Fruit fly (Drosophila melanogaster) ovary, adult (tissue): Measurements from ENCODE around the gene CG13064.

Experiments used
- CG17801 ChIP-seq: fragments of 200-800 bp; optimal IDR thresholded peaks from 2 replicates; lab custom pipeline; 2019; ENCODE audit warnings: missing biosample characterization, mild to moderate bottlenecking, missing genetic modification characterization, moderate library complexity; ENCODE audit not compliant: partially characterized antibody

CG13064 gene

DNA sequence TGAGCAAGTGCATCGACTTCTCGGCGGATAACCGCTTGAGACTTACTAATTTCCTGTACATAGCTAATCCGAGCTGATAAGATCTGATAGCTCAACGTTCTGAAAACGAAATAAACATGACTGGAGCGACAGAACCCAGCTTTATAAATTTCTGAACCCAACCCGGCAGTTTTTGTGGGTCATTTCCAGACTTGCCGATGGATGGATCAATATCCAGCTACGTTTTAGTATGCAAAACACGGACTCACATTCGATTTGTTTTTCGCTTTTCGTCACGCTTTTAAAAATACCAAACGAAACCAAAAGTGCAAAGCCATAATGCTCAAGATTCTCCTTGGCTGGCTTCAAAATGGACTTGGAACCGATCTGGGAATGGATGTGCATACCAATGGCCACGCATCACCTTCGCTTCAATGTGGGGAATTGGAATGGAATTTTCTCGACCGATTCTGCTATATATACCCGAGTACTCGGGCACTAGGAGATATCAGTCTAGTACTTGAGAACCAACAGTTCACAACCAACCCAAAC lies 9.3 kb upstream of the CG13064 start, which contains the start of the genes CG34248 and CG13067:
CG34248 (minus strand) TSS at position 101 of the 531 bp plus-strand sequence.
CG13067 (plus strand) TSS at position 481 of the 531 bp plus-strand sequence.
- TF ChIP-seq CG17801 (GFP tag; lab: Kevin White, UChicago), result no peak

DNA sequence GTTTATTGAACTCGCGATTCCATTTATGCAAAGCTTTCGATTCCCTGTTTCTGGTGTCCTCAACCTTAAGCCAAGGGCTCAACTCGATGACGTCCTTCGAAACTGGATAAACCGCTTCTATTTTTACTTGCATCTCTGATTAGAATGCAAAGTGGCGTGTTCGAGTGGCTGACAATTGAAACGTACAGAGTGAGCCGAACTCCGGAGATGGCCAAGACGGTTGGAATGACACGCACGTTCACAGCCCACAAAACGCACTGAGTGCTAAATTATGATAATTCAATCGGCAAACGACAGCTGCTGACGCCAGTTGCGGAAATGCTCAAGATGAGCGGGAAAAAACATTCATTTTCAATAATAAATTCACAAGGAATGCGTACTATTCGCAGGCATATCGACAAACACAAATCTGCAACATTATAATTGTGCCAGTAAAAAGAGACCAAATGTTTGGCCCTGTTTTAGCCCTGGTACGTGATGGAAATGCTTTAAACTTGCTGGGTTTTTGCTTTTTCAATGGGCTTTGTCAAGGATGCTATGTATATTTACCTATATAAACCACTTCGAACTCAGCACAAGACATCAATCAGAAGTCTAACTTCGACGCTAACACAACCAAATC lies 7.8 kb upstream of the CG13064 start, which contains the start of gene CG13066:
CG13066 (plus strand) TSS at position 572 of the 622 bp plus-strand sequence.
- no peak for TF ChIP-seq CG17801 (GFP tag; lab: Kevin White, UChicago)

DNA sequence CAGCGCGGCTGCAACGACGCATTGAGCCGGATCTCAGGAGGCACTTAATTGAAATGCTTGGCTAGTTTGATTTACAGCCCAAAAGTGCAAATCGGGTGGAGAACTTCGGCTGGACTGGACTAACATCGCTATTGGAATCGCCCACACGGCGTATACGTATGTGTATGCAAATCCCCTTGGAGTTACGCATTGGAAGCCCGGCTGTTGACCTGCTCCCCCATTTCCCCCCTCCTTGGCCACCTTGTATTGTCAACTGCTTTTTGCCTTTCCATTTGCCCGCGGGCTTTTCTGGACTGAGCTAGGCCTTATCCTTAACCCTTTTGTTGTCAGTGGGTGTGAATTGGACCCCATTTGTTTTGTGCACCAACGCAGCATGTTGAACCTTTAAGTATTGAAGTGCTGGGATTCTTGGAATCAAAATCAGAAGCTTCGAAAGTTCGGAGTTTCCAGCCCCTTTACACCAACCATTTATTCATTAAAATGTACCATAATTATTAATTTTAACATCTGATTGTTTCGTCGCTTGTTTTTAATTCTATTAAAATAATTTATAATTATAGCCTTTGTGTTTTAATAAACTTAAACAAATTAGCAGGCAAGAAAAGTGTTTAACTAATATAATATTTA lies 4.7 kb upstream of the CG13064 start:
- TF ChIP-seq CG17801 (GFP tag; lab: Kevin White, UChicago), result no peak

DNA sequence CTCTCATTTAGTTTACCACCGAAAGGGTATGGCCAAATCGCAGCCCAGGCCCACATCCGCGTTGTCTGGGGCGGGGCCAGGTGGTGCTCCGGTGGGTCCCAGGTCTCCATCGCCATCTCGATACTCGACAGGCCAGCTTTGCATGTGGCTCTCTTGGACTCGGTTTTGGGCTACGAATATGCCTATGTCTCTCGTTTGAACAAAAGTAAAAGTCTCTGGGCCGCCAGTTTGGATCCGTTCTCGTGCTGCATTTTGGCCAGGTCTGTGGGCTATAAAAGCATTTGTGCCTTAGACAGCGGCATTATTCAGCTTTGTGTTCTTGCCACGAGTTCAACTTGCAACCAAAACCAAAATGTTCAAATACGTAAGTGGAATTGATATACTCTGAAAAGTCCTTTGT lies 3.1 kb upstream of the CG13064 start, which contains the start of gene CG13065:
CG13065 (plus strand) TSS at position 301 of the 400 bp plus-strand sequence.
- TF ChIP-seq CG17801 (GFP tag; lab: Kevin White, UChicago), result no peak

DNA sequence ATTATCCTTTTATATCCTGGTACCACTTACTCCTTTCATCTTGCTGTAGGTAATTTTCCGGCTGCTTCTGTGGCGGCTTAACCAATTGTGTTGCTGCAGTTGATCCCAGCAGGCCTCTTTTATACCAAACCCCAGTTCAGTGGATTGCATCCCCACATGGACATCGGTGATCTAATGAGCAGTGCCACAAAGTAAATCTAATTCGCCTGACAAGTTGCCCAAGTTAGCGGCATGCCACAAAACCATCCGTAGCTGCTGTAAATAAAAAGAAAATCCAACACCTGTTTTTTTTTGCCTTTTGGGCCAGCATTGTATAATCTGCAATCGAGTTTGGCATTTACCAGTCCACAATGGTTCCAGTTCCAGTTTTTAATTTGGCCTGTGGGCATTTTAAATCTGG lies 1.0 kb upstream of the CG13064 start, which contains the start of gene CG13050:
CG13050 (minus strand) TSS at position 101 of the 400 bp plus-strand sequence.
- no peak for TF ChIP-seq CG17801 (GFP tag; lab: Kevin White, UChicago)

DNA sequence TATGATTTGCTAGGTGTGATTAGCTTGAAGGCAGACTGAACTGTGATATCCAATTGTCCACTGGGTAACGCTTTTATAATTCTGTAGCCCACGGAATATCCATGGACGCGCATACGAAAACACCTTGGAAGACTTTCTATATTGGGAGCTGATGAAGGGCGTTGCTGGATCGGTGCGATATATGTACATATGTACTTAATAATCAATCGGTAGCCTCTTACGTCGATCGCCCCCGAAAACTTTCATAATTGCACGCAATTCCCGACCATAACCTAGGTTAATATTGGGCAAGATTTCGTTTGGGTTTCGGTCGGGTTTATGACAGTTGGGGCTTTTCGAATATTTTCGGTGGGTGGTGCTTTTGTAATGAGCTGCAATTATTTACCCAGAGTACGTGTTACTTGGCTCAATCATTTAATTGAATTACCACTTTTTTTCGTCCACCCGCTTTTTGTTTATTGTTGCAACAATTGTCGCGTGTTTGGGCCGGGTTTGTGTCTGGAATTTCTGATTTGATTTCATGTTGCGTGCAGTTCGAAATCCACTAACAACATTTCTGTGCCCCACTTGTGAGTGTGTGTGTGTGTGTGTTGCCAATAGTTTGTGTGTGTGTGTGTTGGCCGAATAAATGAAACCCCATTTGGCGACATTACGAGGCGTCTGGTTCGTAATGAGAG lies 1.8 kb downstream of the CG13064 start, which contains the start of gene CG13049:
CG13049 (minus strand) TSS at position 51 of the 677 bp plus-strand sequence.
- no peak for TF ChIP-seq CG17801 (GFP tag; lab: Kevin White, UChicago)

DNA sequence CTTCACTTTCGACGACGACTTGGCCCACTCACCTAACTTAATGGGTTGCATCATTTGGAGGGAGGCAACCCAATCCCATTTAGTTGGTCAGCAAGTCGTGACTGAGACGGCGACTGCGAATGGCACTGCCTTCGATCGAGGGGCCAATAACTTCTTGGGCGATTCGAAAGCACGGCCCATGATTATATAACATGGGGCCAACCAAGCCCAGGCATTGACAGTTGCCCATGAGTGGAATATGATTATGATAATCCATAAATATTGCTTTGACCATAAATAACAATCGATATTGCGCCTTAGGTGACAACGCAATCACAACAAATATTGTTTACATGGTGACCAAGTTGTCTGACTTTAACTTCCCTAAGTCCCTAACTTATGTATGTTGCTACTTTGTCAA lies 3.6 kb downstream of the CG13064 start, which contains the start of gene CG13048:
CG13048 (minus strand) TSS at position 101 of the 400 bp plus-strand sequence.
- no peak for TF ChIP-seq CG17801 (GFP tag; lab: Kevin White, UChicago)

DNA sequence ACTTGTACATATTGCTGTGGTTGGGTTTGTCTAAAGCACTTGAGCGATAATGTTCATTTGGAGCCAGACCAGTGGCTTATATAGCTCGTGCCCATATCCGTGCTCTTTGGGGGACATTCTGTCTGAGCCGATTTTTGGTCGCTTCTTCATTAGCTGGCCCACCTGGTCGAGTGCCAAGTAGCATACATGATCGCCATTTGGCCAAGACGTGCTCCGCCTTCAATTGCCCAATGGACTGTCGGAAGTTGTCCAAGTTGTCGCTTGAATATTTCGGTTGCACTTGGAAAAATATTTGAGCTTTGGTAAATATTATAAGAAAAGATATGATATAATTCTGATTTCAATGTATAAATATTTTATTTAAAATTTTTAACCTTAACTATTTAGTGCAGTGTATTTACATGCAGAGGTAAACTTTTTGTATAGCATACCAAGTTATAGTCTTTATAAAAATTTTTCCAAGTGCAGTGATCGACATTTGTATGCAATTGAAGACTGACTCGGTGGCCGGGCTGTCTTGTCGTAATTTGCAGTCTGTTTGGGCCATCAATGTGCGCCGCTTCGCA lies 5.2 kb downstream of the CG13064 start, which contains the start of gene CG13047:
CG13047 (minus strand) TSS at position 51 of the 566 bp plus-strand sequence.
- TF ChIP-seq CG17801 (GFP tag; lab: Kevin White, UChicago), result no peak

DNA sequence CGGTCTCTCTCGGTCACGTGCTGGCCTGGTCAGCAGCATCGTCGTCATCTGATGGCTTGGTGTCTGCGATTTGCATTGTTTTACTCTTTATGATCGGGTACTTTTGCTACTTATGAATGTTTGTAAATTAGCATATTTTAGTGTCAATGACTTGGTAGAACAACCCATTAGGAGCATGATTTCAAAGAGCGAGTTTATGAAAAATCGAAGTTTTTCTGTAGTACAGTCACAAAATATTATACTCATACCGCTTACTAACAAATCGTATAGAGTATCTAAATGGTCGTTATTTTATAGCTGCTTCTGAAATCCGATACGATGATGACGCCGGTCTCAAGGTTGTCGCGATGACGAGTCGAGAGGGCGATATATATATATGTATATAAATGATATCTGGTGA lies 6.1 kb downstream of the CG13064 start:
- no peak for TF ChIP-seq CG17801 (GFP tag; lab: Kevin White, UChicago)

DNA sequence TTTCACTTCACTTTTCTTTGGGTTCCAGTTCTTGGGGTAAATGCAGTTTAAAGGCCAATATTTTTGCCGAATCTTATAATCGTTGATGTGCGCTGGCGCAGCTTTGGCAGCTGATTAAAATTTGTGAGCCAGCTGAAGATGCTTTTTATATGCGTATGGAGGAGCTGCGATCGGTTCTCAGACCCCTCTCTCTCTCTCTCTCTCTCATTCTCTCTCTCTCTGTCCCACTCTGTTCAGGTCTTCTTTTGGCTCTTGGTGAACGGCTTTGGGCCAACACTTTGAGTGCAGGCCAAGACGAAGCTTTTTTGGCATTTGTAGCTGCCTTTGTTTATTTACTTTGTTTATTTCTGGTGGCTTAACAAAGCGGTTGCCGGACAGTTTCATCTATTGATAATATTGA lies 8.1 kb downstream of the CG13064 start, which contains the start of gene CG13046:
CG13046 (minus strand) TSS at position 101 of the 400 bp plus-strand sequence.
- TF ChIP-seq CG17801 (GFP tag; lab: Kevin White, UChicago), result no peak

DNA sequence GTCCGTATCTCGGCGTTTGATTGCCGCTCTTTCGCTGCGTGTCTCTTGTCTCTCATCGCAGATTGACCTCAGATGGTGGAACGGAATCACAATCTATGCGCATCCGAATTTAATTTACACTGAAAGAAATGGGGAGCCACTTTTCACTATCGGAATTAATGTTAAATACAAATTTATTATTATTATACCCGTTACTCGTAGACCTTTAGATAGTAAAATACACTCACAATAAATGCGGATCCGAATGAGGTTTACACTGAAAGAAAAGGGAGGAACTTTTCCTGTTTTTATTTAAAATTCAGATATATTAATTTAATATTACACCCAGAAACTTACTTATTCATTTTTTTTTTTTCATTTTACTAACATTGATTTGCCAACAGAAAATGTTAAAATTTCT lies 8.9 kb downstream of the CG13064 start:
- TF ChIP-seq CG17801 (GFP tag; lab: Kevin White, UChicago), result no peak

DNA sequence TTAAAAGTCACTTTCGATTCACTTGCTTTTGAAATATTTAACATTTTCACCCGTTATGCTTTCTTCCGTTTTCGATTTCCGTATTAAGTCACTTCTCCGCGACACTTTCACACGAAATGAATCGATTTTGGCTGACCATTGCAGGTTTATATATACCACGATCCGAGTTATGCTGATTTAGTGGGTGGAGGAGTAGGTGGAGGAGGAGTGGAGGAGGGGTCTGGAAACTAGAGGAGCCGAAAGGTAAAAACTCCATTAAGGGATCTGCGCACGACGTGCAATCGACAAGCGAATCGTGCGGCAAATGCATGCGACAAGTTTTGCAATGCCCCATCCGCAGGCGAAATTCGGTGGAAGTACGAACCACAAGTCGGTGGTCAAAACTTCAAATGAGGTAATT lies 10.6 kb downstream of the CG13064 start, which contains the start of gene CG13045:
CG13045 (minus strand) TSS at position 101 of the 400 bp plus-strand sequence.
- TF ChIP-seq CG17801 (GFP tag; lab: Kevin White, UChicago), result no peak

DNA sequence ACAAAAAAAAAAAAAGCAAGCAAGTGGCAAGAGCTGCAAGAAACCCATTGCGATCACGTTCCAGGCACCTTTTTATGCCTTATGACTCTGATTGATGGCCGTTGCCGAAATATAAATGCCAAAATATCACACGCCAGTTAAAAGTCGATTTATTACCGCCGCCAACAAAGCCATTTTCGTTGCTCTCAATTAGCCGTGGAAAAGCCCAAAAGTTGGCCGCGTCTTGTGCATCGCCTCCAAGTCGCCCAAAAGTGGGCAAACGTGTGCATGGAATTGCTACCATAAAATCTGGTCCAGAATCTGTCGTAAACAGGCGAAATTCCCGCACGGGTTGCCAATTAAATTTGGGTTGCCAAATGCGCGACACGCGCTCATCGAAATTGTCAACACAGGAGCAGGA lies 11.5 kb downstream of the CG13064 start:
- TF ChIP-seq CG17801 (GFP tag; lab: Kevin White, UChicago), result no peak

DNA sequence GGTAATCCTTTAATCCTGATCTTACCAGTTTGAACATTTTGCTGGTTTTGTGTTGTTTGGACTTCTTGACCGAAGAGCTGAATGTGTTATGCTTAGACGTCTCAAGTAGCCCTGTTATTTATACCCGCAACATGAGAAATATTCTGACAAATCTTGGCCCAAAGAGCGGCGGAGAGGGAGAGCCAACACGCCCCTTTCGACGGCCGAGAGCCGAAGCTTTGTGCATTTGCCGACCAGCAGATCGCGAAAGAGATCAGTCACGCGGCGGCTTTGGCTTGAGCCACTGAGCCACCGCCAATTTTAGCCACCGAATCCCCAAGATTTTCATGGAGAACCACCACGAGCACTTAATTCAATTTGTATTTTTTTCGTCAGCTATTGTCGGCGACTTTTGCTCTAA lies 15.2 kb downstream of the CG13064 start, which contains the start of gene CG4962:
CG4962 (minus strand) TSS at position 101 of the 400 bp plus-strand sequence.
- no peak for TF ChIP-seq CG17801 (GFP tag; lab: Kevin White, UChicago)
